Fruit fly (Drosophila melanogaster): ENCODE data around the gene Pcyt2.
A peak's percentile ranks its signal among the peaks of the same experiment; 100 is the strongest.

The Pcyt2 gene

dm6 chr3L:1545693-1546329, 7.5 kb upstream of the Pcyt2 start, which contains the start of the genes CG32313 and Pcyt1 (continued):
- TF ChIP-seq CG3065 (GFP tag; optimal IDR thresholded peaks at IDR 0.05) = no peak
- TF ChIP-seq grau (tag; optimal IDR thresholded peaks at IDR 0.05) = peak; percentile 39
- peak; percentile 47 for TF ChIP-seq Blimp-1 (GFP tag; optimal IDR thresholded peaks at IDR 0.05)
- no peak for TF ChIP-seq CG10431 (GFP tag; optimal IDR thresholded peaks at IDR 0.05)
- no peak for TF ChIP-seq caup (GFP tag; optimal IDR thresholded peaks at IDR 0.05; ENCODE audit: severe bottlenecking)
- no peak for TF ChIP-seq CG1233 (GFP tag; optimal IDR thresholded peaks at IDR 0.05)
- TF ChIP-seq klu (GFP tag; IDR thresholded peaks at IDR 0.05) = no peak
- no peak for TF ChIP-seq pb (GFP tag; optimal IDR thresholded peaks at IDR 0.05)
- TF ChIP-seq danr (GFP tag; IDR thresholded peaks at IDR 0.05) = no peak
- peak; percentile 79 for TF ChIP-seq Dp (GFP tag; optimal IDR thresholded peaks at IDR 0.05)
- no peak for TF ChIP-seq sr (GFP tag; IDR thresholded peaks at IDR 0.05)
- TF ChIP-seq gsb (GFP tag; IDR thresholded peaks at IDR 0.05) = no peak
- TF ChIP-seq Kr (GFP tag; optimal IDR thresholded peaks at IDR 0.05) = no peak
- no peak for TF ChIP-seq cas (GFP tag; IDR thresholded peaks at IDR 0.05)
- TF ChIP-seq nerfin-1 (tag; optimal IDR thresholded peaks at IDR 0.05) = peak; percentile 92
- peak; percentile 66 for TF ChIP-seq CG30020 (tag; optimal IDR thresholded peaks at IDR 0.05)
- no peak for TF ChIP-seq Trl (optimal IDR thresholded peaks at IDR 0.05)
- TF ChIP-seq Trl (GFP tag; optimal IDR thresholded peaks at IDR 0.05) = no peak
- no peak for TF ChIP-seq CG17802 (tag; optimal IDR thresholded peaks at IDR 0.05)
- TF ChIP-seq tup (GFP tag; optimal IDR thresholded peaks at IDR 0.05) = no peak
- TF ChIP-seq H15 (GFP tag; IDR thresholded peaks at IDR 0.05) = no peak
- peak; percentile 6 for TF ChIP-seq CG4424 (GFP tag; optimal IDR thresholded peaks at IDR 0.05)
- no peak for TF ChIP-seq CG11696 (GFP tag; IDR thresholded peaks at IDR 0.05)
- TF ChIP-seq Dbx (GFP tag; IDR thresholded peaks at IDR 0.05) = peak; percentile 63; the same call in 2 of the 3 replicates
- TF ChIP-seq CG12942 (GFP tag; optimal IDR thresholded peaks at IDR 0.05) = peak; percentile 17
- no peak for TF ChIP-seq kah (GFP tag; optimal IDR thresholded peaks at IDR 0.05)
- TF ChIP-seq Mrtf (GFP tag; IDR thresholded peaks at IDR 0.05) = no peak
- peak; percentile 0 for TF ChIP-seq CG2120 (GFP tag; optimal IDR thresholded peaks at IDR 0.05)
- TF ChIP-seq scrt (GFP tag; optimal IDR thresholded peaks at IDR 0.05) = peak; percentile 35
- TF ChIP-seq Awh (GFP tag; IDR thresholded peaks at IDR 0.05) = no peak
- no peak for TF ChIP-seq dysf (GFP tag; IDR thresholded peaks at IDR 0.05)

dm6 chr3L:1546349-1547116, 6.8 kb upstream of the Pcyt2 start:
- TF ChIP-seq ara (GFP tag; IDR thresholded peaks at IDR 0.05) (peak; percentile 36; the same call in 1 of the 2 replicates), Neu2 (GFP tag; optimal IDR thresholded peaks at IDR 0.05; ENCODE audit: borderline replicate concordance) (no peak), CG2199 (GFP tag; IDR thresholded peaks at IDR 0.05) (no peak), H2.0 (GFP tag; IDR thresholded peaks at IDR 0.05) (no peak), CG7928 (GFP tag; optimal IDR thresholded peaks at IDR 0.05) (no peak), CG15011 (GFP tag; optimal IDR thresholded peaks at IDR 0.05) (no peak), NfI (GFP tag; optimal IDR thresholded peaks at IDR 0.05) (no peak), Dref (GFP tag; IDR thresholded peaks at IDR 0.05) (no peak), Bdp1 (GFP tag; optimal IDR thresholded peaks at IDR 0.05) (no peak), crol (GFP tag; IDR thresholded peaks at IDR 0.05) (peak; percentile 66; the same call in 1 of the 2 replicates), rib (GFP tag; IDR thresholded peaks at IDR 0.05) (peak; percentile 50; the same call in 1 of the 2 replicates), Hr78 (GFP tag; optimal IDR thresholded peaks at IDR 0.05) (no peak), CG10462 (GFP tag; optimal IDR thresholded peaks at IDR 0.05) (peak; percentile 18), CG4360 (GFP tag; IDR thresholded peaks at IDR 0.05) (0 out of 2 replicates have a peak, but pooled peaks have one; percentile 22), CrebB (tag; optimal IDR thresholded peaks at IDR 0.05) (peak; percentile 15), cad (GFP tag; optimal IDR thresholded peaks at IDR 0.05) (no peak), CG1647 (GFP tag; optimal IDR thresholded peaks at IDR 0.05) (no peak), CG4617 (GFP tag; optimal IDR thresholded peaks at IDR 0.05; ENCODE audit: borderline replicate concordance) (peak; percentile 39), Asciz (GFP tag; optimal IDR thresholded peaks at IDR 0.05) (no peak), CG6791 (GFP tag; IDR thresholded peaks at IDR 0.05; ENCODE audit: partially characterized antibody) (0 out of 3 replicates have a peak, but pooled peaks have one; percentile 14)

Measured in whole organism, embryonic.